Fruit fly (Drosophila melanogaster) whole organism, adult: ENCODE data around the gene slp1.

Source experiments
- CG12768 ChIP-seq: fragments of 200-800 bp; sonication (Bioruptor generic); optimal IDR thresholded peaks from 2 replicates; lab custom pipeline; 2017; ENCODE audit warnings: missing biosample characterization, missing genetic modification characterization, mild to moderate bottlenecking, moderate library complexity, missing genetic modification reagents
- CG33017 ChIP-seq: fragments of 200-800 bp; sonication (Bioruptor generic); optimal IDR thresholded peaks from 2 replicates; lab custom pipeline; 2018; ENCODE audit warnings: missing biosample characterization, mild to moderate bottlenecking, missing genetic modification characterization, moderate library complexity
- Clk ChIP-seq: fragments of 200-800 bp; sonication (Bioruptor generic); optimal IDR thresholded peaks from 2 replicates; lab custom pipeline; 2017; ENCODE audit warnings: missing biosample characterization, missing genetic modification characterization
- Mnt ChIP-seq: fragments of 200-800 bp; sonication (Bioruptor generic); optimal IDR thresholded peaks from 2 replicates; lab custom pipeline; 2016; ENCODE audit warnings: missing biosample characterization, mild to moderate bottlenecking, missing genetic modification characterization
- bab1 ChIP-seq: fragments of 200-800 bp; sonication (Bioruptor generic); optimal IDR thresholded peaks from 3 replicates; lab custom pipeline; 2019; ENCODE audit warnings: missing biosample characterization, mild to moderate bottlenecking, missing genetic modification characterization, moderate library complexity
- cic ChIP-seq: fragments of 200-800 bp; sonication (Bioruptor generic); optimal IDR thresholded peaks from 2 replicates; lab custom pipeline; 2017; ENCODE audit warnings: missing biosample characterization, mild to moderate bottlenecking, missing genetic modification characterization, moderate library complexity
- kay ChIP-seq: fragments of 200-800 bp; sonication (Bioruptor generic); peaks from one replicate; lab custom pipeline; 2016; ENCODE audit warnings: missing biosample characterization, missing genetic modification characterization, borderline replicate concordance
- pad ChIP-seq: fragments of 200-800 bp; sonication (Bioruptor generic); optimal IDR thresholded peaks from 3 replicates; lab custom pipeline; 2017; ENCODE audit warnings: missing biosample characterization, missing genetic modification characterization, mild to moderate bottlenecking, moderate library complexity, missing genetic modification reagents

- no peak for TF ChIP-seq kay (GFP tag; lab: Kevin White, UChicago)
- TF ChIP-seq pad (GFP tag; lab: Kevin White, UChicago), result no peak
- TF ChIP-seq cic, result no peak
- TF ChIP-seq CG12768, result no peak
- no peak for TF ChIP-seq CG33017 (tag; lab: Kevin White, UChicago)
- no peak for TF ChIP-seq Clk (GFP tag; lab: Kevin White, UChicago)
- TF ChIP-seq Mnt (GFP tag; lab: Kevin White, UChicago), result no peak
- no peak for TF ChIP-seq bab1 (GFP tag; lab: Kevin White, UChicago)
Measured at dm6 chr2L:3844898-3845713, 19.6 kb downstream of the slp1 start.
